Worm (Caenorhabditis elegans): ENCODE measurements around the gene atn-1.
A peak's percentile ranks its signal among the peaks of the same experiment; 100 is the strongest.

atn-1 gene

ce11 chrV:12528919-12529318, 50.7 kb downstream of the atn-1 start (continued):
- peak; percentile 17 for TF ChIP-seq lin-39 (tag; optimal IDR thresholded peaks at IDR 0.05)
- TF ChIP-seq nhr-43 (tag; optimal IDR thresholded peaks at IDR 0.05; ENCODE audit: poor library complexity, severe bottlenecking): no peak
- TF ChIP-seq zag-1 (tag; optimal IDR thresholded peaks at IDR 0.05): no peak
- TF ChIP-seq ceh-28 (tag; optimal IDR thresholded peaks at IDR 0.05): peak; percentile 15

DNA sequence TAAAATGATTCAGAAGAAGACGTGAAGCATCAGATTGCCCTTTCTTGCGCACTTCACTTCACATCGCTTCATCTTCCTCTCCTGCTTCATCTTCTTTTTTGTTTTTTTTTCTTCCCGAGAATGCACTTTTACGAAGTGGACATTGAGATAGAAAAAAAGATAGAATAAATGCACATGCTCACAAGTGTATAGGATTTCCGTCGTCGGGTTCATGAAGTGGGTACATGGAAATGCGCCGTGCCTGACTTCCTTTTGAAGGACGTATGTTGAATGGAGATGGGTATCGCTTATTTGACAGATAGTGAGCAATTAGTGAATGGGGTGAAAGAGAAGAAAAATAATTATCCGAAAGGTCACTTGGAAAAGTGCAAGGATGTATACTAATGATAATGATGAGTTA, 51.9 kb downstream of the atn-1 start:
- TF ChIP-seq zag-1 (tag; optimal IDR thresholded peaks at IDR 0.05) (peak; percentile 27), nfya-1 (tag; optimal IDR thresholded peaks at IDR 0.05; ENCODE audit: insufficient read depth) (peak; percentile 33), unc-62 (GFP tag; optimal IDR thresholded peaks at IDR 0.05) (peak; percentile 53), daf-12 (tag; optimal IDR thresholded peaks at IDR 0.05) (peak; percentile 27), fos-1 (tag; optimal IDR thresholded peaks at IDR 0.05) (no peak), ZK546.5 (tag; optimal IDR thresholded peaks at IDR 0.05) (no peak), ceh-16 (tag; optimal IDR thresholded peaks at IDR 0.05) (peak; percentile 65), egl-5 (tag; optimal IDR thresholded peaks at IDR 0.05) (no peak), nhr-25 (tag; optimal IDR thresholded peaks at IDR 0.05) (no peak), fkh-10 (GFP tag; optimal IDR thresholded peaks at IDR 0.05) (peak; percentile 84), ceh-82 (tag; optimal IDR thresholded peaks at IDR 0.05) (no peak), hmg-11 (tag; optimal IDR thresholded peaks at IDR 0.05) (peak; percentile 16), tbx-2 (tag; optimal IDR thresholded peaks at IDR 0.05) (peak; percentile 56), elt-1 (tag; optimal IDR thresholded peaks at IDR 0.05) (peak; percentile 68), nhr-23 (tag; optimal IDR thresholded peaks at IDR 0.05) (no peak)

DNA sequence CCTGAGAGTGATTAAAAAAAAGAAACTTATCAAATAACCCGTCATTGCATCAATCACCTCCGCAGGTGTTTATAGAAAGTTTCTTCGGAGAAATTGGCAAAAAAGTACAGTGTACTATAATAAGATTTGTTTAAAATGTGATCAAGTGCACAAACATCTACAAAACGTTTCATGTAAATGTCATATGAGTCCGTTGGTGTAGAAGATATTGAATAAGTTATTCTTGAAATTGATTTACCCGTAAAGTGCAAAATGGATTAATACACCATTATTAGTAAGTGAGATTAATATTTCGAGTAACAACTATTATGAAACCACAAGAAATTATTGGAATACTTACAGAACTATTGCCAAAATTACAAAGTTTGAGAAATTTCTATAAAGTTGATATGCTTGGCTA, 52.9 kb downstream of the atn-1 start:
- TF ChIP-seq nhr-77 (tag; optimal IDR thresholded peaks at IDR 0.05) (no peak), egl-5 (tag; optimal IDR thresholded peaks at IDR 0.05) (no peak), nhr-25 (tag; optimal IDR thresholded peaks at IDR 0.05) (no peak), lin-15B (tag; optimal IDR thresholded peaks at IDR 0.05) (no peak), nhr-43 (tag; optimal IDR thresholded peaks at IDR 0.05; ENCODE audit: poor library complexity, severe bottlenecking) (no peak), lsy-12 (tag; optimal IDR thresholded peaks at IDR 0.05) (no peak), mml-1 (tag; optimal IDR thresholded peaks at IDR 0.05) (no peak)

DNA sequence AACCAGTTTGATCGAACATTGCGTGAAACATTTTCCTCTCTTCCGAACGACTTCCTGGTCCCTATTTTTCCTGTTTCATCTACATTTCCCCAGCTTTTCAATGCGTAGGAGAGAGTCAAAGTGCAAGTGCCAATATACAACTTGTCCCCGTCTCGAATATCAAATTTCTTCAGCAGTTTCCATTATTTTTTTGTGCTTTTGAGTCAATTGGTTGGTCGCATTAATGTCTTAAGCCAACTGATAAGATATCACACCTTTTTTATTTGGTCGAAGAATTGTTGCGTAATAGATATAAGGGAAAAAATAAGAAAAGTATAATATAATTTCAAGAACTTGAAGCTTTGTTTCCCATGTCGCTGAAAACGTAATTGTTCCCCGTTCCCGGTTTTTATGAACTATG, 54.2 kb downstream of the atn-1 start:
- peak; percentile 66 for TF ChIP-seq elt-2 (tag; optimal IDR thresholded peaks at IDR 0.05)
- no peak for TF ChIP-seq elt-3 (tag; optimal IDR thresholded peaks at IDR 0.05)
- TF ChIP-seq pqm-1 (tag; optimal IDR thresholded peaks at IDR 0.05): peak; percentile 44
- TF ChIP-seq unc-62 (GFP tag; optimal IDR thresholded peaks at IDR 0.05): no peak
- no peak for TF ChIP-seq jun-1 (tag; optimal IDR thresholded peaks at IDR 0.05)
- no peak for TF ChIP-seq skn-1 (tag; optimal IDR thresholded peaks at IDR 0.05)
- TF ChIP-seq R02D3.7 (tag; optimal IDR thresholded peaks at IDR 0.05): no peak
- TF ChIP-seq fkh-10 (GFP tag; optimal IDR thresholded peaks at IDR 0.05): no peak
- TF ChIP-seq eor-1 (tag; optimal IDR thresholded peaks at IDR 0.05): no peak
- TF ChIP-seq lin-15B (tag; optimal IDR thresholded peaks at IDR 0.05): no peak

DNA sequence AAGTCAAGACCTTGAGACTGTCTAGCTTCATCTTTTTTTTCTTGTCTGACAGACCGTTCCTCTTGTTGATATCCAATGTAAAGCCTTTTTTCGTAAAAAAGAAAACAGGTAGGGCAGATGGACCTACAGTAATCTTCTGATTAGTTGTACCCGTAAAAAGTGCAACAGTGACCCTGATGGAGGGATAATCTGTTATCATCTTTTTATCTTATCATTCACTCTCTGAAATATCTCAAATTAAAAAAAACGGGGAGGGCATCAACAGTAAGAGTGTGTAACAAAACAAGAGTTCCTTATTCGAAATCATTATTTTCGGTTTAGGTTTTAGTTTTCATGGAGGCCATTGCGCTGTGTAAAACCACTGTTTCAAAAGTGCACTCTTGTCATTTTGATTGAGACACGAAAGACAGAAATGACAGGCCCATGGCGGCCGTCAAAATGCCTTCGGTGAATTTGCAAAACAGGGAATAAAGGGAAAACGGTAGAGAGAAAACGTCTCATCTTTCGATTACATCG, 55.5 kb downstream of the atn-1 start:
- TF ChIP-seq daf-12 (tag; optimal IDR thresholded peaks at IDR 0.05): peak; percentile 26
- TF ChIP-seq elt-2 (tag; optimal IDR thresholded peaks at IDR 0.05): no peak
- no peak for TF ChIP-seq nhr-23 (tag; optimal IDR thresholded peaks at IDR 0.05)
- TF ChIP-seq R02D3.7 (tag; optimal IDR thresholded peaks at IDR 0.05): no peak
- no peak for TF ChIP-seq tbx-2 (tag; optimal IDR thresholded peaks at IDR 0.05)
- no peak for TF ChIP-seq fkh-10 (GFP tag; optimal IDR thresholded peaks at IDR 0.05)
- TF ChIP-seq zag-1 (tag; optimal IDR thresholded peaks at IDR 0.05): no peak
- TF ChIP-seq ceh-16 (tag; optimal IDR thresholded peaks at IDR 0.05): no peak
- TF ChIP-seq nhr-77 (tag; optimal IDR thresholded peaks at IDR 0.05): no peak
- TF ChIP-seq ama-1 (optimal IDR thresholded peaks at IDR 0.05): no peak
- TF ChIP-seq nhr-237 (tag; optimal IDR thresholded peaks at IDR 0.05): no peak
- no peak for TF ChIP-seq mml-1 (tag; optimal IDR thresholded peaks at IDR 0.05)
- TF ChIP-seq skn-1 (tag; optimal IDR thresholded peaks at IDR 0.05): no peak
- TF ChIP-seq egl-5 (tag; optimal IDR thresholded peaks at IDR 0.05): no peak
- TF ChIP-seq pha-4 (tag; optimal IDR thresholded peaks at IDR 0.05): no peak
- TF ChIP-seq eor-1 (tag; optimal IDR thresholded peaks at IDR 0.05): no peak
- TF ChIP-seq sea-2 (GFP tag; optimal IDR thresholded peaks at IDR 0.05): no peak
- TF ChIP-seq elt-1 (tag; optimal IDR thresholded peaks at IDR 0.05): peak; percentile 25
- TF ChIP-seq nhr-67 (tag; optimal IDR thresholded peaks at IDR 0.05): no peak
- peak; percentile 81 for TF ChIP-seq nhr-25 (tag; optimal IDR thresholded peaks at IDR 0.05)
- no peak for TF ChIP-seq lsy-12 (tag; optimal IDR thresholded peaks at IDR 0.05)
- no peak for TF ChIP-seq ceh-9 (tag; optimal IDR thresholded peaks at IDR 0.05)
- peak; percentile 88 for TF ChIP-seq unc-62 (GFP tag; optimal IDR thresholded peaks at IDR 0.05)
- no peak for TF ChIP-seq unc-39 (tag; optimal IDR thresholded peaks at IDR 0.05)
- no peak for TF ChIP-seq egl-27 (tag; optimal IDR thresholded peaks at IDR 0.05)
- TF ChIP-seq nhr-76 (tag; optimal IDR thresholded peaks at IDR 0.05): no peak
- TF ChIP-seq nhr-43 (tag; optimal IDR thresholded peaks at IDR 0.05; ENCODE audit: poor library complexity, severe bottlenecking): peak; percentile 55
- TF ChIP-seq pqm-1 (tag; optimal IDR thresholded peaks at IDR 0.05): no peak
- no peak for TF ChIP-seq nhr-11 (tag; optimal IDR thresholded peaks at IDR 0.05)
- no peak for TF ChIP-seq hmg-11 (tag; optimal IDR thresholded peaks at IDR 0.05)
- no peak for TF ChIP-seq ceh-82 (tag; optimal IDR thresholded peaks at IDR 0.05)
- TF ChIP-seq nhr-28 (tag; optimal IDR thresholded peaks at IDR 0.05): no peak
- no peak for TF ChIP-seq ztf-4 (tag; optimal IDR thresholded peaks at IDR 0.05)
- no peak for TF ChIP-seq ZK546.5 (tag; optimal IDR thresholded peaks at IDR 0.05)
- TF ChIP-seq jun-1 (tag; optimal IDR thresholded peaks at IDR 0.05): no peak
- TF ChIP-seq fos-1 (tag; optimal IDR thresholded peaks at IDR 0.05): no peak

Measured in whole organism, L3 larva.